Worm (Caenorhabditis elegans) whole organism, young adult: ENCODE data around the gene srd-11.

Experiments
- K12H6.12 ChIP-seq: fragments of 200-800 bp; sonication (Bioruptor generic); optimal IDR thresholded peaks from 2 replicates; lab custom pipeline; 2018; ENCODE audit warnings: mild to moderate bottlenecking, missing genetic modification characterization, missing compliant biosample characterization
- T07F8.4 ChIP-seq: sonication (generic microtip); optimal IDR thresholded peaks from 2 replicates; lab custom pipeline; 2016; ENCODE audit warnings: mild to moderate bottlenecking, missing genetic modification characterization, moderate library complexity, missing compliant biosample characterization
- ama-1 ChIP-seq, 3 experiments: fragments of 150-350 bp in 1 of 3; sonication (generic microtip) in 2 of 3; optimal IDR thresholded peaks; 2 replicates each; lab custom pipeline; 2014 to 2018; ENCODE audit warnings: missing biosample characterization in 2 of 3, missing genetic modification characterization in 2 of 3, missing genetic modification reagents in 2 of 3
- dpl-1 ChIP-seq: fragments of 150-350 bp; optimal IDR thresholded peaks from 2 replicates; lab custom pipeline; 2014; ENCODE audit warnings: missing biosample characterization, missing genetic modification reagents, missing genetic modification characterization
- ztf-28 ChIP-seq: fragments of 200-800 bp; sonication (Bioruptor generic); IDR thresholded peaks from 2 replicates; pipeline ENCODE4 v1.3.6; 2022; ENCODE audit warnings: missing genetic modification reagents, missing genetic modification characterization, missing compliant biosample characterization

DNA sequence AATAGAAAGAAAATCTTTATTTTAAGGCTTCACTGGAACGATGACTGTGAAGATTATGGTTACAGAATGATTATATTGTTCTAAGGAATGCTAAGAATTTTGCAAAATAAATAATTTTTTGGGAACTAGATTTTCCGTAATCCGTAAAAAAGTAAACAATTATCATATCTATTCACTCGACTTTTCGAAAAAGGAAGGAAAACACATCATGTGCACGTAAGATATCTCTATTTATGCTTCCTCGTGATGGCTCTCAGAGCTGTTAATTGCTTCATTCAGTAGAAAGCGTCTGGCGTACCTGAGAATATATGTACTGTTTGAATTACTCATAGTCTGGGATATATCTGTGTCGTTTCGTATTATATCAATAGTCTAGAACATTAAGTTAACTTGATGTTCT is at the start of gene srd-11:
- TF ChIP-seq dpl-1 (no peak), ztf-28 (GFP tag; lab: Robert Waterston, UW) (no peak), ama-1 (optimal IDR thresholded peaks at IDR 0.05; lab: Kevin White, UChicago) (no peak), ama-1 (GFP tag; optimal IDR thresholded peaks at IDR 0.05; lab: Kevin White, UChicago) (no peak), K12H6.12 (no peak), T07F8.4 (tag; lab: Kevin White, UChicago) (no peak)
